Worm (Caenorhabditis elegans) whole organism, mixed stage, embryonic: ENCODE results near the gene T07F10.5.

Experiments
- bed-3 ChIP-seq: fragments of 200-800 bp; sonication (Bioruptor generic); optimal IDR thresholded peaks from 3 replicates; lab custom pipeline; 2018; ENCODE audit warnings: mild to moderate bottlenecking, missing genetic modification characterization, moderate library complexity, missing compliant biosample characterization
- ces-1 ChIP-seq: fragments of 150-350 bp; optimal IDR thresholded peaks from 2 replicates; lab custom pipeline; 2014; ENCODE audit warnings: missing biosample characterization, missing genetic modification reagents, missing genetic modification characterization
- mep-1 ChIP-seq: fragments of 150-350 bp; optimal IDR thresholded peaks from 2 replicates; lab custom pipeline; 2017; ENCODE audit warnings: missing biosample characterization, missing genetic modification reagents, missing genetic modification characterization, inconsistent platforms
- nhr-237 ChIP-seq: fragments of 150-350 bp; optimal IDR thresholded peaks from 2 replicates; lab custom pipeline; 2014; ENCODE audit warnings: missing biosample characterization, missing genetic modification characterization
- nhr-76 ChIP-seq: sonication (generic microtip); optimal IDR thresholded peaks from 2 replicates; lab custom pipeline; 2017; ENCODE audit warnings: missing biosample characterization, missing genetic modification characterization
- snpc-4 ChIP-seq: fragments of 150-350 bp; optimal IDR thresholded peaks from 2 replicates; lab custom pipeline; 2014; ENCODE audit warnings: missing biosample characterization, missing genetic modification characterization
- sptf-1 ChIP-seq: sonication (generic microtip); optimal IDR thresholded peaks from 2 replicates; lab custom pipeline; 2017; ENCODE audit warnings: mild to moderate bottlenecking, missing genetic modification characterization, moderate library complexity, missing compliant biosample characterization
- ztf-11 ChIP-seq: fragments of 150-350 bp; optimal IDR thresholded peaks from 2 replicates; lab custom pipeline; 2014; ENCODE audit warnings: missing biosample characterization, missing genetic modification characterization

DNA sequence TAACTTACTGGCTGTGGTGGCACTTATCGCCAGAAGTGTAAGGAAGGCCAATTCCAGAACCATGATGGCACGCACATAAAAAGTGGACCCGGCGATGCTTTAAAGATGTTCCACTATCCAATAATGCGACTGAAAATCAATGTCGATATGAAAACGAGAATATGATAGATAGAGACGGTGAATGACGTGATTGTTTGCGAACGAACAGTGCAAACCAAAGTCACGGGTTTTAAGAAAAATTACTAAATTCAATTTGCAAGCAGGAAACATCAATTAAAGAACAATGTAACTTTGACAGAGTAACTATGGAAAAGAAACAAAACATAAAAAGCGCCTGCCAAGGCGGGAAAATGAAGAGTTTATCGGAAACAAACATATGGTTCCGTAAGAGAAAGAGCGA lies 16.0 kb upstream of the T07F10.5 start, which contains the start of gene C44H9.5:
- TF ChIP-seq sptf-1 (tag; lab: Kevin White, UChicago) (no peak), nhr-237 (tag; lab: Kevin White, UChicago) (no peak), bed-3 (GFP tag; lab: Kevin White, UChicago) (no peak), ces-1 (GFP tag; lab: Kevin White, UChicago) (no peak), nhr-76 (tag; lab: Kevin White, UChicago) (no peak), ztf-11 (tag; lab: Kevin White, UChicago) (no peak), snpc-4 (tag; lab: Kevin White, UChicago) (no peak), mep-1 (tag; lab: Kevin White, UChicago) (no peak)
